Fruit fly (Drosophila melanogaster) whole organism, wandering third instar larva: ENCODE measurements around the gene bdwf.

Source experiments
- Abd-B ChIP-seq: fragments of >200 bp; optimal IDR thresholded peaks from 2 replicates; lab custom pipeline; 2017; ENCODE audit warnings: missing biosample characterization, missing genetic modification characterization
- Dfd ChIP-seq: fragments of >200 bp; optimal IDR thresholded peaks from 2 replicates; lab custom pipeline; 2017; ENCODE audit warnings: missing biosample characterization, missing genetic modification characterization
- Hr78 ChIP-seq: fragments of >200 bp; optimal IDR thresholded peaks from 2 replicates; lab custom pipeline; 2017; ENCODE audit warnings: missing biosample characterization, missing genetic modification characterization
- Jra ChIP-seq: sonication (Bioruptor generic); optimal IDR thresholded peaks from 2 replicates; lab custom pipeline; 2016; ENCODE audit warnings: missing biosample characterization, missing genetic modification characterization
- Mio ChIP-seq: sonication (Bioruptor generic); optimal IDR thresholded peaks from 2 replicates; lab custom pipeline; 2016; ENCODE audit warnings: missing biosample characterization, missing genetic modification characterization
- Myc ChIP-seq: fragments of >200 bp; optimal IDR thresholded peaks from 2 replicates; lab custom pipeline; 2017
- ey ChIP-seq: fragments of 200-800 bp; sonication (Bioruptor generic); optimal IDR thresholded peaks from 2 replicates; lab custom pipeline; 2016; ENCODE audit warnings: missing biosample characterization, missing genetic modification characterization
- jim ChIP-seq: fragments of 175-275, 200-325 bp; sonication (Bioruptor generic); optimal IDR thresholded peaks from 2 replicates; lab custom pipeline; 2016; ENCODE audit warnings: missing biosample characterization, mild to moderate bottlenecking, missing genetic modification characterization
- lola ChIP-seq: fragments of >200 bp; optimal IDR thresholded peaks from 2 replicates; lab custom pipeline; 2017; ENCODE audit warnings: missing biosample characterization, missing genetic modification characterization
- psq ChIP-seq: fragments of 200-800 bp; sonication (Bioruptor generic); optimal IDR thresholded peaks from 3 replicates; lab custom pipeline; 2017; ENCODE audit warnings: missing biosample characterization, mild to moderate bottlenecking, missing genetic modification characterization, moderate library complexity
- tai ChIP-seq: sonication (Bioruptor generic); optimal IDR thresholded peaks from 2 replicates; lab custom pipeline; 2016; ENCODE audit warnings: missing biosample characterization, missing genetic modification characterization

DNA sequence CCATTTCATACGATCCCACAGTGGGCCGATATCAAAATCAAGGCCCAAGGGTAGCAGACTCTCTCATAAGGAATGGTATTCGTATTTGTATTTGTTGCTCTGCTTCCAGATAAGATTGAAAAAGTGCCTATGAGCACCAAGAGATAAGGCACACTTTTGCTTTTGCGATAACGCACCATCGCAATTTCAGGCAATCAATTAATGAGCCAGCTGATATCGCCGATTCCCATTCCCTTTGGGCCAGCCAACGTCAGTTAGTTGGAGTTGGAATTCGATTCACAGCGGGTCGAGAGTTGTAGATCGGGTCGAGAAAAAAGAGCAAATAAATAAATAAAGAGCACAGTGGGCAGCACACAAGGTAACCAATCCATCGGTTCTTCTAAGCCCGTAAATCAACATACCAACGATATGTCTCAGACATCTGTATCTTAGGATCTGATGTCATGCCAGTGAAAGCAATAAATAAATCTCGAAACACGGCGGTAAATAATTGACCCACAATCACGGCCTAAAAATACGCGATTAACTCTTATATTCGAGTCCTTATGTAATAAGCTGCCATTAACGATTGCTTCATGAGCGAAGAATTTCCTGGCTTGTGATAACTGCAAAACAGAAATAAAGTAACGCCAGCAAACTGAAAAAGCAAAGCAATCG, 34.8 kb downstream of the bdwf start, which contains the start of gene CG8907:
- TF ChIP-seq psq = no peak
- no peak for TF ChIP-seq jim
- no peak for TF ChIP-seq Abd-B (GFP tag; lab: Kevin White, UChicago)
- no peak for TF ChIP-seq Hr78
- TF ChIP-seq Jra (GFP tag; lab: Kevin White, UChicago) = no peak
- no peak for TF ChIP-seq Dfd (GFP tag; lab: Kevin White, UChicago)
- no peak for TF ChIP-seq lola (GFP tag; lab: Kevin White, UChicago)
- no peak for TF ChIP-seq Mio (GFP tag; lab: Kevin White, UChicago)
- no peak for TF ChIP-seq Myc (lab: Kevin White, UChicago)
- no peak for TF ChIP-seq ey (GFP tag; lab: Kevin White, UChicago)
- TF ChIP-seq tai (GFP tag; lab: Kevin White, UChicago) = no peak
